Worm (Caenorhabditis elegans): ENCODE results near the gene K01A12.4.

Gene K01A12.4

DNA sequence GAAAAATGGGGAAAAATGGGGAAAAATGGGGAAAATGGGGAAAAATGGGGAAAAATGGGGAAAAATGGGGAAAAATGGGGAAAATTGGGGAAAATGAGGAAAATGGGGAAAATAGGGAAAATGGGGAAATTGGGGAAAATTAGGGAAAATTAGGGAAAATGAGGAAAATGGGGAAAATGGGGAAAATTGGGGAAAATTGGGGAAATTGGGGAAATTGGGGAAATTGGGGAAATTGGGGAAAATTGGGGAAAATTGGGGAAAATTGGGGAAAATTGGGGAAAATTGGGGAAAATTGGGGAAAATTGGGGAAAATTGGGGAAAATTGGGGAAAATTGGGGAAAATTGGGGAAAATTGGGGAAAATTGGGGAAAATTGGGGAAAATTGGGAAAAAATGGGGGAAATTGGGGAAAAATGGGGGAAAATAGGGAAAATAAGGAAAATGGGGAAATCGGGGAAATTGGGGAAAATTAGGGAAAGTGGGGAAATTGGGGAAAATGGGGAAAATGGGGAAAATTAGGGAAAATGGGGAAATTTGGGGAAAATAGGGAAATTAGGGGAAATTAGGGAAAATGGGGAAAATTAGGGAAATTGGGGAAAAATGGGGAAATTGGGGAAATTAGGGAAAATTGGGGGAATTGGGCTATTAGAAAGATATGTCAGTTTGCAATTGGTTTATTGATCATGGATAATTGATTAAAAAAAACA is 7.8 kb upstream of the K01A12.4 start:
- 0 out of 2 replicates have a peak, but pooled peaks have one; percentile 10 for TF ChIP-seq sox-2 (GFP tag; IDR thresholded peaks at IDR 0.05)
- TF ChIP-seq ceh-19 (GFP tag; optimal IDR thresholded peaks at IDR 0.05), result peak; percentile 32
- peak; percentile 65; the same call in 1 of the 2 replicates for TF ChIP-seq ceh-45 (GFP tag; IDR thresholded peaks at IDR 0.05)
- TF ChIP-seq npax-4 (tag; optimal IDR thresholded peaks at IDR 0.05), result peak; percentile 23
- peak; percentile 69 for TF ChIP-seq che-1 (tag; optimal IDR thresholded peaks at IDR 0.05)
- TF ChIP-seq pat-9 (tag; optimal IDR thresholded peaks at IDR 0.05), result peak; percentile 28
- TF ChIP-seq gmeb-2 (tag; optimal IDR thresholded peaks at IDR 0.05), result peak; percentile 24
- TF ChIP-seq C38D4.7 (GFP tag; optimal IDR thresholded peaks at IDR 0.05), result peak; percentile 58
- TF ChIP-seq nhr-232 (tag; optimal IDR thresholded peaks at IDR 0.05), result no peak
- peak; percentile 49 for TF ChIP-seq ceh-9 (tag; optimal IDR thresholded peaks at IDR 0.05)
- TF ChIP-seq unc-3 (GFP tag; conservative IDR thresholded peaks at IDR 0.05), result peak; percentile 66
- no peak for TF ChIP-seq unc-3 (tag; optimal IDR thresholded peaks at IDR 0.05)
- TF ChIP-seq lin-11 (tag; optimal IDR thresholded peaks at IDR 0.05), result peak; percentile 65
- no peak for TF ChIP-seq ceh-34 (tag; optimal IDR thresholded peaks at IDR 0.05)
- TF ChIP-seq pros-1 (tag; optimal IDR thresholded peaks at IDR 0.05), result no peak
- no peak for TF ChIP-seq ceh-30 (tag; optimal IDR thresholded peaks at IDR 0.05)
- TF ChIP-seq odd-2 (tag; optimal IDR thresholded peaks at IDR 0.05), result no peak
- TF ChIP-seq sox-4 (tag; optimal IDR thresholded peaks at IDR 0.05), result peak; percentile 18

- TF ChIP-seq ztf-16 (tag; optimal IDR thresholded peaks at IDR 0.05) (no peak), gmeb-2 (tag; optimal IDR thresholded peaks at IDR 0.05) (no peak), F13H6.1 (tag; optimal IDR thresholded peaks at IDR 0.05) (no peak), ets-4 (tag; optimal IDR thresholded peaks at IDR 0.05) (no peak), sox-4 (tag; optimal IDR thresholded peaks at IDR 0.05) (no peak), nhr-232 (tag; optimal IDR thresholded peaks at IDR 0.05) (no peak), ceh-34 (tag; optimal IDR thresholded peaks at IDR 0.05) (no peak), fax-1 (tag; optimal IDR thresholded peaks at IDR 0.05) (no peak), ahr-1 (tag; optimal IDR thresholded peaks at IDR 0.05) (no peak), tbx-2 (tag; optimal IDR thresholded peaks at IDR 0.05) (no peak), fkh-6 (tag; optimal IDR thresholded peaks at IDR 0.05) (no peak), pat-9 (tag; optimal IDR thresholded peaks at IDR 0.05) (no peak), tbx-7 (tag; optimal IDR thresholded peaks at IDR 0.05) (no peak)
These were observed 6.5 kb upstream of the K01A12.4 start for ce11 chrX:8604160-8604559.

DNA sequence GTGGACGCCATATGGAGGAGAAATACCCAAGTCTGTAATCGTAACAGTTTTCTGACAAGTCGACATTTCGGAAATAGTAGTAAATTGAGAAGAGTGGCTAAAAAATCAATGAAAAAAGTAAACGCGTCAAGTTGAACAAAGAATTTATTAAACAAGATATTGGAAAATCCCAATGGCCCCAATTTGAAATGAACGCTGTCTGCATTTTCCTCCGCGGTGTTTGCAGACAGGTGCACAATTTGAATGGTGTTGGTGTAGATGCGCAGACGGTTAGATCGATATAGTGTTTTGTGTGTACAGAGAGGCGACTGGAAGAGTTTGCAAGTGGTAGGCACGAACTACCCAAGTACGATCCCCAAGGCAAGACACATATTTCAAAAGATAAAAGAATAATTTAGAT is 5.7 kb upstream of the K01A12.4 start, which contains the start of the genes H35N09.2 and H35N09.1:
Gene H35N09.2 (minus strand): TSS at position 54 of the 400 bp plus-strand sequence.
Gene H35N09.1 (plus strand): TSS at position 335 of the 400 bp plus-strand sequence.
- TF ChIP-seq nfya-1 (tag; optimal IDR thresholded peaks at IDR 0.05) (peak; percentile 55), odd-2 (tag; optimal IDR thresholded peaks at IDR 0.05) (no peak), ceh-34 (tag; optimal IDR thresholded peaks at IDR 0.05) (peak; percentile 0), tbx-2 (tag; optimal IDR thresholded peaks at IDR 0.05) (peak; percentile 4), sox-4 (tag; optimal IDR thresholded peaks at IDR 0.05) (no peak)

- no peak for TF ChIP-seq sox-2 (GFP tag; IDR thresholded peaks at IDR 0.05)
- no peak for TF ChIP-seq K02D7.2 (tag; optimal IDR thresholded peaks at IDR 0.05)
- TF ChIP-seq gmeb-2 (tag; optimal IDR thresholded peaks at IDR 0.05), result peak; percentile 2
- peak; percentile 45 for TF ChIP-seq rnt-1 (tag; optimal IDR thresholded peaks at IDR 0.05)
- TF ChIP-seq unc-86 (tag; optimal IDR thresholded peaks at IDR 0.05), result no peak
These were observed 1.9 kb upstream of the K01A12.4 start for ce11 chrX:8608756-8609155.

DNA sequence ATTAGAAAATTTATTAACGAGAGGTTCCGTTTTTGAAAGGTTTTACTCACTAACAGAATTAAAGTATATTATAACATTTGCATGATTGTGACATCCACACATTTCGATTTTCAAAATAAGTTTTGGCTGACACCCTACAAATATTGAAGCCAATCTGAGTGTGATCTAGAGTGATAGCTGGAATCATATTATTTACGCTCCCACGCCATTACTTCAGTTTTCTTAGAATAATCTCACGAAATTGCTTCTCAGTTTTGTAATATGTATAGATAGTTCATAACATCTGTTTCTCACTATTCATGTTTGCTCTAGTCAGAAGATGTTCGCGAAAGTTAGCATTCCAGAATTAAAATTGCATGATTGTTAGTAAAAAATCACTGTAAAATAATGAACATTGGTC is 1.6 kb downstream of the K01A12.4 start:
- TF ChIP-seq hlh-30 (tag; optimal IDR thresholded peaks at IDR 0.05; ENCODE audit: insufficient read depth) (no peak), lin-11 (tag; optimal IDR thresholded peaks at IDR 0.05) (no peak), nhr-232 (tag; optimal IDR thresholded peaks at IDR 0.05) (no peak), pha-2 (tag; optimal IDR thresholded peaks at IDR 0.05) (no peak), sox-2 (GFP tag; IDR thresholded peaks at IDR 0.05) (no peak), F13H6.1 (tag; optimal IDR thresholded peaks at IDR 0.05) (no peak), ceh-9 (tag; optimal IDR thresholded peaks at IDR 0.05) (no peak), ttx-3 (tag; optimal IDR thresholded peaks at IDR 0.05) (no peak), hlh-13 (GFP tag; optimal IDR thresholded peaks at IDR 0.05) (no peak), hlh-8 (tag; optimal IDR thresholded peaks at IDR 0.05) (no peak), pag-3 (tag; optimal IDR thresholded peaks at IDR 0.05; ENCODE audit: borderline replicate concordance) (no peak), zip-5 (tag; optimal IDR thresholded peaks at IDR 0.05) (no peak)
